Worm (Caenorhabditis elegans): ENCODE results near the gene sftb-6.

DNA sequence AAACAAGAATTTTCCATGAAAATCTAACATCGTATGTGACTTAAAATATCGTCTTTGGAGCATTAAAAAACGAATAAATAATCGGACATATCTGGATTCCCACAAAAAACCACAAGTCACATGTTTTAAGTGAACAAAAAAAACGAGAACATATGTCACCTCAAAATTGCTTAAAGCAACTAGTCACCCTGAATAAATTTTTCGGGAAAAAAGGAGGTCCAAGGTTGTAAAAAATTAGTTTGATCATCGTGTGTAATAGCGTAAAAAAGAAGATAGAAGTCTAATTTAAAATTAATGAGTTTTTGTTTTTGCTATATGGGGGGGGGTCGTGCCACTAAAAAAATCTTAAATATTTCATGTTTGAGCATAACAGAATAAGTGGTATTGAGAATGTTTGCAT is 31.6 kb downstream of the sftb-6 start:
- TF ChIP-seq W03F9.2 (tag; optimal IDR thresholded peaks at IDR 0.05): no peak
- TF ChIP-seq dao-5 (tag; optimal IDR thresholded peaks at IDR 0.05): no peak

Data from whole organism, L4/young adult.